Worm (Caenorhabditis elegans) whole organism, L4/young adult: ENCODE measurements around the gene sru-3.

ENCODE experiments used
- W03F9.2 ChIP-seq: fragments of 150-350 bp; optimal IDR thresholded peaks from 2 replicates; lab custom pipeline; 2014; ENCODE audit warnings: missing biosample characterization, missing genetic modification characterization
- dao-5 ChIP-seq: sonication (generic microtip); optimal IDR thresholded peaks from 2 replicates; lab custom pipeline; 2016; ENCODE audit warnings: missing genotype, missing genetic modification characterization, moderate library complexity, missing compliant biosample characterization
- him-1 ChIP-seq: sonication (generic microtip); optimal IDR thresholded peaks from 2 replicates; lab custom pipeline; 2016; ENCODE audit warnings: missing genotype, missing genetic modification reagents, missing genetic modification characterization, missing compliant biosample characterization

The sru-3 gene

DNA sequence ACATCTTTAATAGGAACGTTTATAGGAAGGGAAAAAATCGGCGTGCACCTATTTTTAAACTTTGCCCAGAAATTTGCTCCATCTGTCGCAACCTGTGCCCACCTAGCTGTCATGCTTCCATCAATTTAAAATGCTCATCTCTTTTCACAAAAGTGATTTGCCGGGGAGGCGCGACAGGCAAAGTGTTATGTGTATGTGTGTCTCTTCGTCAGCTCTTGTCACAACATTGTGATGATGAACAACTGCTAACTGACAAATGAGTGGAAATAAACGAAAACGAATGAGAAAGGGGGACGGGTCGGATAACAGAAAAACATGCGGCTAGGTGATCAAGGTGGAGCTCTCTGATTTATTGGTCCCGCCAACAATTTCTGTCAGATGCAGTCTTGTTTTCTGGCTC lies 41.8 kb downstream of the sru-3 start:
- TF ChIP-seq him-1 (tag; lab: Kevin White, UChicago) (no peak), W03F9.2 (tag; lab: Kevin White, UChicago) (no peak), dao-5 (tag; lab: Kevin White, UChicago) (no peak)

DNA sequence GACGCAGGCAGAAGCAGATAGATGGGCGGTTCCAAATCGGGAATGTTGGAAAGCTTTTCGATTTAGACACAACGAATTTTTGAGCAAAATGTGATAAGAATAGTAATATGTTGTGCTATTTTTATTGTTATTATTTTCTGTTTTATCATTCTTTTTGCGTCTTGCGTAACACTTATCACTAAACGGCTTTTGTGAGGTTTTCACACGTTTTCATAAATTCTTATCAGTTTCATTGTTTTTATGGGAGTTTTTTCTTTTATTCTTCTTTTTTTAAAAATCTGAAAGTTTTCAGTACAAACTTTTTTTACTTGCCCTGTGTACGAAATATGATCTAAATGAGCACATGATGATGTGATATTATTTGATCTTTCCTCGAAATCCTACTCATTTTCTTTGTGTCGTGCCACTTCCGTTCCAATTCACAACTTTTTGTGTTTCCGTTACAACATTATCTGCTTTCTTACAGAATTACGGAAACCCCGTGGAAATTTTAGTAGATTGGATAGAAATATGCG lies 44.0 kb downstream of the sru-3 start, which contains the start of gene fbl-1:
Gene fbl-1, plus strand, starts transcription at position 465 of the 515 bp plus-strand sequence.
- TF ChIP-seq him-1 (tag; lab: Kevin White, UChicago) (no peak), dao-5 (tag; lab: Kevin White, UChicago) (no peak)

DNA sequence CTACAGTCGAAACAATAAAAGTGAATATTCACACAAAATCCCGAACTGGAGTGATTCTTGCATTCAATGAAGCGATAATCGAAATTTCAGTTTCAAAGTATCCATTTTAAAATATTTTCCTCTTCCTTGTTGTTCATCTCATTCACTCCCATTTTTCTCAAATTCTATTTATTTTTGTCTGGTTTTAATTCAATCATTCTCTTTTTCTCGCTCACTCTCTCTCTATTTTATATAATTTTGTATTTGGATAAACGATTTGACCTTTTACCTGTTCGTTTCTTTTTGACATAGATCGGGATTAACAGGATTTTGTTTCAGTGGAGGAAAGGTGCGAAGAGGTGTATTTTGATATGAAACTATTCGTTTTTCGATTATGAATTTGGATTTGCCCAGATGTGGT lies 49.6 kb downstream of the sru-3 start, which contains the start of gene T05A1.5:
Gene T05A1.5, plus strand, starts transcription at position 301 of the 400 bp plus-strand sequence.
- no peak for TF ChIP-seq him-1 (tag; lab: Kevin White, UChicago)
- no peak for TF ChIP-seq dao-5 (tag; lab: Kevin White, UChicago)
- TF ChIP-seq W03F9.2 (tag; lab: Kevin White, UChicago): no peak
